Worm (Caenorhabditis elegans): ENCODE results near the gene cpg-1.

Gene cpg-1

ce11 chrIII:4460242-4460641, 28.9 kb upstream of the cpg-1 start:
- TF ChIP-seq ZK546.5 (tag; optimal IDR thresholded peaks at IDR 0.05) (no peak), saeg-2 (GFP tag; IDR thresholded peaks at IDR 0.05) (no peak)

DNA sequence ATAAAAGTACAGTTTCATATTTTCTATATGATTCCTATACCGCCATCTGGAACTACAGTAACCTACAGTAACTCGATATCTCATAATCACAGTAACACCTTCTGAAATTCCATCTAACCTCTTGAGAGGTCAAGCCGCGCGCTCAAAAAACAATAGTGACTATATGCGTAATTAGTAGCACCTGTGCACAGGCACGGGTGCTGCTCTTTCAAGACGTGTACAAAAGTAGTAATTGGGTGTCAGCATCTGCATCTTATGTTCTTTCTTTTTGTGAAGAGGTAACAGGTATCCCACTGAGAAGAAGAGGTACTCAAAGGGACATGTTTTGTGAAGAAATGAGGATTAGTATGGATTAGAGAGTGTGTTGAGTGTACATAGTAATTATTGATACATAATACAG, 27.8 kb upstream of the cpg-1 start:
- TF ChIP-seq aha-1 (tag) (peak; percentile 87), lin-39 (tag; optimal IDR thresholded peaks at IDR 0.05) (no peak), skn-1 (tag; optimal IDR thresholded peaks at IDR 0.05) (no peak), lin-1 (GFP tag; IDR thresholded peaks at IDR 0.05) (no peak), zag-1 (tag; optimal IDR thresholded peaks at IDR 0.05) (no peak), R02D3.7 (tag; optimal IDR thresholded peaks at IDR 0.05) (no peak), ama-1 (optimal IDR thresholded peaks at IDR 0.05) (no peak), daf-19 (GFP tag; conservative IDR thresholded peaks at IDR 0.05) (no peak)

DNA sequence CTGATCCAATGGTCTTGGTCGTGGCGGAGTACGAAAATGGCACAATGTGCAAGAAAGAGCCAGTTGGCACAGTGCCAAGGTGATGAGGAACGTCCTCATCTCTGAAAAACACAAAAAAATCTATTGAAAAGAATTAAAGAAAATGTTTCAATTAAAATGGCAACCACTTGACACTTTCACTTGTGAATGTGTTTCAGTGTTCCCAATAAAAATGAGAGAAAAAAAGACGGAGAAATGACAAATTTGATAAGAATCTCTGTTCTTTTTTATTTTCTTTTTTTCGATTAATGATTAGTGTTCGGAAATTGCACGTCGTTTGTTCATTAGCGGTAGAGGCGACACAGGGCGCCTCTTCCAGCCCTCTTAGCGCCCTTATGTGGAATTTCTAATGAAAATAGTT, 21.9 kb upstream of the cpg-1 start, which contains the start of gene ndg-4:
TSS of gene ndg-4 (minus strand) at position 101 of the 400 bp plus-strand sequence.
- TF ChIP-seq ceh-20 (GFP tag; IDR thresholded peaks at IDR 0.05) (no peak), nhr-28 (tag; optimal IDR thresholded peaks at IDR 0.05) (peak; percentile 30), dmd-6 (GFP tag; IDR thresholded peaks at IDR 0.05) (peak; percentile 11; the same call in 1 of the 2 replicates)

DNA sequence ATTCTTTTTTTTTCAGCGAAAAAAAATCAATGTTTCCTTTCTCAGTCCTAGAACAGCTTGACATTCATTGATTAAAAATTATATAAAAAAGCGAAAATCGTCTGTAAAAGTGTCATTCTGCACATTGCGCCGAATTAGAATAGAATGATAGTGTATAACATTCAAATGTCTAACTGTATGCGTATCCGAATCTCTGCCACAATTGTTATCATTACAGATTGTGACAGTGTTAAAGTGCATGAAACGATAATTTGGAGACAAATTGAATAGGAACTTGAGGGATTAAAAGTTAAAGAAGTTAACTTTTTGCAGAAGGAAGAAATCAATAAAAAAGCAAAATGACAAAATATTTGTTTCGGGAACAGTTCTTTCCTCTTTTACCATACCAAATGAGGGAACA, 20.8 kb upstream of the cpg-1 start:
- peak; percentile 78 for TF ChIP-seq dmd-6 (GFP tag; IDR thresholded peaks at IDR 0.05)
- no peak for TF ChIP-seq lin-29 (GFP tag; IDR thresholded peaks at IDR 0.05)
- no peak for TF ChIP-seq lin-1 (GFP tag; IDR thresholded peaks at IDR 0.05)
- TF ChIP-seq jun-1 (tag; optimal IDR thresholded peaks at IDR 0.05) = no peak
- no peak for TF ChIP-seq D1046.2 (GFP tag; IDR thresholded peaks at IDR 0.05)
- no peak for TF ChIP-seq Y48G9A.11 (GFP tag; IDR thresholded peaks at IDR 0.05)
- no peak for TF ChIP-seq lir-3 (tag; optimal IDR thresholded peaks at IDR 0.05)
- peak; percentile 24 for TF ChIP-seq hlh-11 (tag; optimal IDR thresholded peaks at IDR 0.05)
- TF ChIP-seq php-3 (GFP tag; IDR thresholded peaks at IDR 0.05) = peak; percentile 55; the same call in 1 of the 2 replicates
- no peak for TF ChIP-seq set-16 (GFP tag; IDR thresholded peaks at IDR 0.05)
- no peak for TF ChIP-seq mdt-29 (GFP tag; IDR thresholded peaks at IDR 0.05)
- no peak for TF ChIP-seq F44E2.7 (GFP tag; IDR thresholded peaks at IDR 0.05)
- no peak for TF ChIP-seq zip-11 (GFP tag; IDR thresholded peaks at IDR 0.05)
- no peak for TF ChIP-seq F49E8.2 (tag; optimal IDR thresholded peaks at IDR 0.05; ENCODE audit: borderline replicate concordance)
- peak; percentile 85 for TF ChIP-seq pqm-1 (tag; optimal IDR thresholded peaks at IDR 0.05)
- TF ChIP-seq nhr-28 (tag; optimal IDR thresholded peaks at IDR 0.05) = peak; percentile 33
- no peak for TF ChIP-seq daf-16 (GFP tag; optimal IDR thresholded peaks at IDR 0.05)
- peak; percentile 2 for TF ChIP-seq daf-16 (tag; optimal IDR thresholded peaks at IDR 0.05)
- TF ChIP-seq nhr-111 (GFP tag; optimal IDR thresholded peaks at IDR 0.05) = no peak
- TF ChIP-seq fkh-10 (GFP tag; optimal IDR thresholded peaks at IDR 0.05) = no peak

- TF ChIP-seq dve-1 (tag; optimal IDR thresholded peaks at IDR 0.05; ENCODE audit: insufficient read depth) (no peak), Y75B8A.6 (GFP tag; IDR thresholded peaks at IDR 0.05) (no peak), ceh-82 (tag; optimal IDR thresholded peaks at IDR 0.05) (no peak), unc-62 (GFP tag; optimal IDR thresholded peaks at IDR 0.05 in 1 of 2) (peak in 1 of 2 experiments; percentile 48), unc-62 (tag; optimal IDR thresholded peaks at IDR 0.05) (no peak), spr-1 (tag; optimal IDR thresholded peaks at IDR 0.05) (no peak), rbr-2 (tag; optimal IDR thresholded peaks at IDR 0.05) (no peak)
Measured at ce11 chrIII:4468812-4469211, 20.3 kb upstream of the cpg-1 start, which contains the start of gene mstr-2. mstr-2 (plus strand) TSS chrIII:4469112.

Measured in whole organism, L4 larva.